Worm (Caenorhabditis elegans): ENCODE data around the gene R01E6.2.

ce11 chrX:13591175-13591574, 24.8 kb upstream of the R01E6.2 start, which contains the start of gene col-44:
- TF ChIP-seq ceh-27 (GFP tag; optimal IDR thresholded peaks at IDR 0.05), result no peak
- no peak for TF ChIP-seq fkh-3 (tag; optimal IDR thresholded peaks at IDR 0.05)
